Worm (Caenorhabditis elegans): ENCODE data around the gene C45B2.3.

- TF ChIP-seq ZK546.5 (tag; optimal IDR thresholded peaks at IDR 0.05) (no peak), egl-27 (tag; optimal IDR thresholded peaks at IDR 0.05) (no peak), nhr-237 (tag; optimal IDR thresholded peaks at IDR 0.05) (no peak), peb-1 (tag; optimal IDR thresholded peaks at IDR 0.05) (no peak), zag-1 (tag; optimal IDR thresholded peaks at IDR 0.05) (no peak)
Observed at ce11 chrX:6081793-6082192, 967 bp upstream of the C45B2.3 start.

Data from whole organism, L2 larva.